Worm (Caenorhabditis elegans) whole organism, late embryonic: ENCODE data around the gene srh-128.

ENCODE experiments used
- C08G9.2 ChIP-seq: sonication (generic microtip); optimal IDR thresholded peaks from 2 replicates; lab custom pipeline; 2016; ENCODE audit warnings: mild to moderate bottlenecking, missing genetic modification characterization, moderate library complexity, missing compliant biosample characterization
- C38D4.7 ChIP-seq: fragments of 200-800 bp; sonication (Bioruptor generic); optimal IDR thresholded peaks from 2 replicates; lab custom pipeline; 2018; ENCODE audit warnings: mild to moderate bottlenecking, missing genetic modification characterization, moderate library complexity, missing compliant biosample characterization
- ama-1 ChIP-seq: fragments of 150-350 bp; optimal IDR thresholded peaks from 2 replicates; lab custom pipeline; 2014
- ceh-18 ChIP-seq: sonication (generic microtip); optimal IDR thresholded peaks from 2 replicates; lab custom pipeline; 2016; ENCODE audit warnings: missing genetic modification characterization, missing compliant biosample characterization
- ceh-19 ChIP-seq: fragments of 200-800 bp; sonication (Bioruptor generic); optimal IDR thresholded peaks from 2 replicates; lab custom pipeline; 2018; ENCODE audit warnings: mild to moderate bottlenecking, missing genetic modification characterization, missing compliant biosample characterization
- ceh-22 ChIP-seq: sonication (generic microtip); optimal IDR thresholded peaks from 2 replicates; lab custom pipeline; 2017; ENCODE audit warnings: missing biosample characterization, missing genetic modification characterization
- ceh-24 ChIP-seq: sonication (generic microtip); optimal IDR thresholded peaks from 2 replicates; lab custom pipeline; 2016; ENCODE audit warnings: mild to moderate bottlenecking, missing genetic modification characterization, missing compliant biosample characterization
- ceh-30 ChIP-seq: fragments of 150-350 bp; optimal IDR thresholded peaks from 2 replicates; lab custom pipeline; 2014; ENCODE audit warnings: missing biosample characterization, missing genetic modification characterization
- ceh-48 ChIP-seq: sonication (generic microtip); optimal IDR thresholded peaks from 2 replicates; lab custom pipeline; 2016; ENCODE audit warnings: missing genetic modification characterization, inconsistent platforms, missing compliant biosample characterization
- ceh-9 ChIP-seq: sonication (generic microtip); optimal IDR thresholded peaks from 2 replicates; lab custom pipeline; 2016; ENCODE audit warnings: mild to moderate bottlenecking, missing genetic modification characterization, inconsistent platforms, missing compliant biosample characterization
- dve-1 ChIP-seq: sonication (generic microtip); optimal IDR thresholded peaks from 2 replicates; lab custom pipeline; 2017; ENCODE audit warnings: antibody characterized with exemption, mild to moderate bottlenecking, missing genetic modification characterization, missing compliant biosample characterization
- elt-2 ChIP-seq: sonication (generic microtip); optimal IDR thresholded peaks from 2 replicates; lab custom pipeline; 2016; ENCODE audit warnings: missing genetic modification reagents, missing genetic modification characterization, missing compliant biosample characterization
- elt-4 ChIP-seq: sonication (generic microtip); optimal IDR thresholded peaks from 2 replicates; lab custom pipeline; 2016; ENCODE audit warnings: missing genetic modification characterization, missing compliant biosample characterization
- ets-4 ChIP-seq: sonication (generic microtip); optimal IDR thresholded peaks from 2 replicates; lab custom pipeline; 2016; ENCODE audit warnings: missing genetic modification characterization, missing compliant biosample characterization
- eyg-1 ChIP-seq: sonication (generic microtip); optimal IDR thresholded peaks from 2 replicates; lab custom pipeline; 2016; ENCODE audit warnings: missing genotype, missing genetic modification characterization, missing compliant biosample characterization
- fax-1 ChIP-seq: sonication (generic microtip); optimal IDR thresholded peaks from 2 replicates; lab custom pipeline; 2016; ENCODE audit warnings: missing genotype, missing genetic modification characterization, missing compliant biosample characterization
- fkh-10 ChIP-seq: fragments of 150-350 bp; optimal IDR thresholded peaks from 2 replicates; lab custom pipeline; 2014; ENCODE audit warnings: missing biosample characterization, missing genetic modification reagents, missing genetic modification characterization
- fkh-6 ChIP-seq: sonication (generic microtip); optimal IDR thresholded peaks from 2 replicates; lab custom pipeline; 2016; ENCODE audit warnings: missing genetic modification characterization, missing compliant biosample characterization
- gmeb-2 ChIP-seq: sonication (generic microtip); optimal IDR thresholded peaks from 2 replicates; lab custom pipeline; 2016; ENCODE audit warnings: missing genetic modification characterization, inconsistent platforms, missing compliant biosample characterization
- hlh-13 ChIP-seq: fragments of 200-800 bp; sonication (Bioruptor generic); optimal IDR thresholded peaks from 2 replicates; lab custom pipeline; 2018; ENCODE audit warnings: mild to moderate bottlenecking, missing genetic modification characterization, missing compliant biosample characterization
- hlh-15 ChIP-seq: sonication (generic microtip); optimal IDR thresholded peaks from 2 replicates; lab custom pipeline; 2016; ENCODE audit warnings: missing genetic modification characterization, missing compliant biosample characterization
- lin-11 ChIP-seq: fragments of 200-800 bp; sonication (Bioruptor generic); optimal IDR thresholded peaks from 2 replicates; lab custom pipeline; 2018; ENCODE audit warnings: mild to moderate bottlenecking, missing genetic modification characterization, missing compliant biosample characterization
- madf-2 ChIP-seq: sonication (generic microtip); optimal IDR thresholded peaks from 2 replicates; lab custom pipeline; 2017; ENCODE audit warnings: missing genetic modification characterization, missing compliant biosample characterization
- nfya-1 ChIP-seq: sonication (generic microtip); optimal IDR thresholded peaks from 2 replicates; lab custom pipeline; 2017; ENCODE audit warnings: missing genetic modification characterization, mild to moderate bottlenecking, missing compliant biosample characterization, antibody characterized with exemption, moderate library complexity
- npax-4 ChIP-seq: sonication (generic microtip); optimal IDR thresholded peaks from 2 replicates; lab custom pipeline; 2016; ENCODE audit warnings: missing genetic modification characterization, missing compliant biosample characterization
- pax-1 ChIP-seq: fragments of 150-350 bp; optimal IDR thresholded peaks from 2 replicates; lab custom pipeline; 2014; ENCODE audit warnings: missing biosample characterization, missing genetic modification characterization
- pha-4 ChIP-seq: fragments of 150-350 bp; optimal IDR thresholded peaks from 2 replicates; lab custom pipeline; 2018; ENCODE audit warnings: missing biosample characterization, missing genetic modification reagents, missing genetic modification characterization
- pqm-1 ChIP-seq: sonication (generic microtip); optimal IDR thresholded peaks from 2 replicates; lab custom pipeline; 2016; ENCODE audit warnings: missing genetic modification characterization, missing compliant biosample characterization
- ref-2 ChIP-seq: sonication (generic microtip); optimal IDR thresholded peaks from 2 replicates; lab custom pipeline; 2016; ENCODE audit warnings: missing genetic modification characterization, missing compliant biosample characterization
- rnt-1 ChIP-seq: sonication (generic microtip); optimal IDR thresholded peaks from 2 replicates; lab custom pipeline; 2016; ENCODE audit warnings: missing genetic modification characterization, missing compliant biosample characterization
- sdc-2 ChIP-seq: sonication (generic microtip); optimal IDR thresholded peaks from 2 replicates; lab custom pipeline; 2016; ENCODE audit warnings: missing genotype, missing genetic modification characterization, missing compliant biosample characterization
- sox-2 ChIP-seq: fragments of 200-800 bp; sonication (Bioruptor generic); IDR thresholded peaks from 2 replicates; pipeline ENCODE4 v1.3.6; 2022; ENCODE audit warnings: missing genetic modification reagents, missing genetic modification characterization, missing compliant biosample characterization
- tbx-2 ChIP-seq: sonication (generic microtip); optimal IDR thresholded peaks from 2 replicates; lab custom pipeline; 2016; ENCODE audit warnings: missing genetic modification characterization, missing compliant biosample characterization
- unc-3 ChIP-seq, 2 experiments: fragments of 200-800 bp in 1 of 2; sonication (Bioruptor generic) in 1 of 2; sonication (generic microtip) in 1 of 2; conservative IDR thresholded peaks in 1 of 2; optimal IDR thresholded peaks in 1 of 2; 2 replicates each; pipeline versions ENCODE4 v1.3.6 to Lab custom; 2016 to 2022; ENCODE audit warnings: missing compliant biosample characterization in 2 of 2, missing genetic modification characterization in 2 of 2, missing genetic modification reagents in 1 of 2
- unc-86 ChIP-seq: sonication (generic microtip); optimal IDR thresholded peaks from 2 replicates; lab custom pipeline; 2016; ENCODE audit warnings: missing genetic modification characterization, missing compliant biosample characterization
- zip-5 ChIP-seq: sonication (generic microtip); optimal IDR thresholded peaks from 2 replicates; lab custom pipeline; 2016; ENCODE audit warnings: missing genetic modification characterization, missing compliant biosample characterization

The srh-128 gene

DNA sequence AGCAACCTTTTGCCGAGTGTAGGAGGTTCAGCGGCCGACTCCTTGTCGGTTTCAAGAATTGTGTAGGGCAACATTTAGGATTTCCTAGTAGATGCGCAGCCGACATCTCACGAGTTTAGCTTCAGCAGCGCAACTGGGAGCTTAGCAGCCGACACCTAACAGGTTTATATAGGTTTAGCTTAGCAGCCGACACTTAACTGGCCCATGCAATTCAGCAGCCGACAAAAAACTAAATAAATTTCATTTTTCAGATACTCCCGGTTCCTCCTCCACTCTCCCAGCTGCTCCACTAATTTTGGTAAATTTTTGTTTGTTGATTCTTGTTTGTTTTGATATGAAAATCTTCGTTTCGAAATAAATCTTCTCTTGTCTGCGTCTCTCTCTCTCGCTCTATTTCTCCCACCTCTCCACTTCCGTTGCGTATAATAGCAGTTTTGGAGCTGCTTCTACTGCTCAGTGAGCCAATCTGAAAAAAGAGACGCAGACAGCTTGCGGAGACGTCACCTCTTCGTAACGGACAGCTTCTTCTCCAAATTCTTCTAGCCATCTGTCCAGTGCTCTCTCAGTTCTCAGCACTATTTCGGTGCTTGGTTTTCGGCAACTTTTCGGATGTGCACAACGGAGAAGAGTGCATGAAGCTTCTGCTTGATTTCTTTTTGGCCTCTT lies 43.0 kb upstream of the srh-128 start (continued):
- peak; percentile 53 for TF ChIP-seq tbx-2 (tag; lab: Kevin White, UChicago)
- no peak for TF ChIP-seq ceh-9
- no peak for TF ChIP-seq lin-11 (tag; lab: Kevin White, UChicago)
- no peak for TF ChIP-seq ceh-24 (tag; lab: Kevin White, UChicago)
- TF ChIP-seq ceh-30, result no peak
- TF ChIP-seq ama-1 (lab: Kevin White, UChicago), result no peak
- no peak for TF ChIP-seq rnt-1 (tag; lab: Kevin White, UChicago)
- TF ChIP-seq ceh-22 (tag; lab: Kevin White, UChicago), result no peak
- TF ChIP-seq fax-1 (tag; lab: Kevin White, UChicago), result no peak
- no peak for TF ChIP-seq hlh-13 (GFP tag; lab: Kevin White, UChicago)
- TF ChIP-seq pax-1 (tag; lab: Kevin White, UChicago), result no peak
- TF ChIP-seq nfya-1 (tag; lab: Kevin White, UChicago), result peak; percentile 44
- TF ChIP-seq ceh-18, result peak; percentile 41
- TF ChIP-seq, all 69 proteins: peak for 7

DNA sequence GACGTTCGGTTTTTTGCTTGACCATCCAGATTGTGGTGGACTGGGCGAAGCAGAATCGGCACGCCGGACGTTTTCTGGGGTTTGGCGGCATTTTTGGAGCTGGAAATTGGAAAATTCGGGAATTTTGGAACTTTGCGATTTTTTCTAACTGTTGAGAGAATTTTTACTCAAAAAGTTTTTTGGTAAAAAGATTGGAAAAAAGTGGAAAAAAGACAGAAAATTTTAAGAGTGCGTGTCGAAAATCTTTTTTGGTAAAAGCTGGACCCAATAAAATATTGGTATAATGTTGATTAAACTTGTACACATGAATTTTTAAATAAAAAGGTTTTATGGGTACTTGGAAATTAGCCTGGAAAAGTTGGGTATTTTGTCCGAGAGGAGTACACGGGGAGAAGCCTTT lies 37.2 kb upstream of the srh-128 start, which contains the start of gene T05A8.7:
T05A8.7 (minus strand) TSS at position 101 of the 400 bp plus-strand sequence.
- TF ChIP-seq ceh-19 (no peak), fkh-6 (tag; lab: Kevin White, UChicago) (no peak), unc-86 (tag; lab: Kevin White, UChicago) (no peak), C38D4.7 (GFP tag; lab: Kevin White, UChicago) (no peak), hlh-13 (GFP tag; lab: Kevin White, UChicago) (no peak), npax-4 (no peak), pha-4 (tag; lab: Kevin White, UChicago) (no peak), madf-2 (no peak), elt-2 (tag; lab: Kevin White, UChicago) (no peak), eyg-1 (tag; lab: Kevin White, UChicago) (no peak), hlh-15 (tag; lab: Kevin White, UChicago) (no peak), ets-4 (tag; lab: Kevin White, UChicago) (no peak)

DNA sequence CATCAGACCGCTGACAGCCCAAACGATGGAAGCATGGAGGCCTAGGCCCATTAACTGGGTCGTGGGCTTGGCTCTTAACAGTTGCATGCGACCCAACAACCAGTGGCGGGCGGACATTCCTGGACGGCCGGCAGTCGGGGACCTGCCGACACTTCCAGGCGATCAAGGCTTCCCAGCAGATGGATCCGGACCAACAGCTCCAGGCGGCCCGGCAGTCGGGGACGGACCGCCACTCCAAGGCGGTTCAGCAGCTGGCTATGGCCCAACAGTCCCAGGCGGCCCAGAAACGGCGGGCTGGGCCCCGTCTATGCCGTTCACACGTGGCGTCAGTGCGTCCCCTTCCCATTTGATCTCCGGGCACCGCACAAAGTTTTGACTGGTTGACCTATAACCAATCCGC lies 36.3 kb upstream of the srh-128 start:
- TF ChIP-seq dve-1 (no peak), zip-5 (tag; lab: Kevin White, UChicago) (no peak), gmeb-2 (tag; lab: Kevin White, UChicago) (no peak), pqm-1 (tag; lab: Kevin White, UChicago) (no peak), C08G9.2 (tag; lab: Kevin White, UChicago) (no peak), sox-2 (no peak), pax-1 (tag; lab: Kevin White, UChicago) (no peak)
- TF ChIP-seq, all 69 proteins: peak for 0

DNA sequence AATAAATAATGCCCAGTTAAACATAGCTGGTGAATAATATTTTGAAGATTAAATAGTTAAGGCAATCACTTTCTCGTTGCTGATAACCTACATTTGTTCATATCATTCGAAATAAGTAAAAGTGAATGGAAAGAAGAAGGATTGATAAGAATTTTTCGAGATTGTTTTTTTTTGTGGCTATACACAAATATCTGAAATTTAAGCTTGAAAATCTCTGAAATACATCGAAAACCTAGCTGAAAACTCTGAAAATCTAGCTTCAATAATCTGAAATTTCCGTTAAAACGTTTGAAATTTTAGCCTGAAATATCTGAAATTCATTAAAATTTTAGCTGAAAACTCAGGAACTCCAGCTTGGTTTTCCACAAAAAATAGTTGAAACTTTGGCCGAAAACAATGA lies 34.5 kb upstream of the srh-128 start, which contains the start of gene T05A8.6:
T05A8.6 (minus strand) TSS at position 101 of the 400 bp plus-strand sequence.
- TF ChIP-seq unc-3 (GFP tag; conservative IDR thresholded peaks at IDR 0.05; lab: Robert Waterston, UW) (no peak), unc-3 (tag; optimal IDR thresholded peaks at IDR 0.05; lab: Kevin White, UChicago) (no peak), fkh-10 (GFP tag; lab: Kevin White, UChicago) (no peak), sdc-2 (no peak), ceh-19 (no peak), elt-4 (tag; lab: Kevin White, UChicago) (no peak), elt-2 (tag; lab: Kevin White, UChicago) (no peak), ceh-48 (tag; lab: Kevin White, UChicago) (no peak), hlh-15 (tag; lab: Kevin White, UChicago) (no peak), ref-2 (tag; lab: Kevin White, UChicago) (no peak), pax-1 (tag; lab: Kevin White, UChicago) (no peak), fax-1 (tag; lab: Kevin White, UChicago) (no peak)
